Worm (Caenorhabditis elegans): ENCODE results near the gene mltn-10.

The mltn-10 gene

DNA sequence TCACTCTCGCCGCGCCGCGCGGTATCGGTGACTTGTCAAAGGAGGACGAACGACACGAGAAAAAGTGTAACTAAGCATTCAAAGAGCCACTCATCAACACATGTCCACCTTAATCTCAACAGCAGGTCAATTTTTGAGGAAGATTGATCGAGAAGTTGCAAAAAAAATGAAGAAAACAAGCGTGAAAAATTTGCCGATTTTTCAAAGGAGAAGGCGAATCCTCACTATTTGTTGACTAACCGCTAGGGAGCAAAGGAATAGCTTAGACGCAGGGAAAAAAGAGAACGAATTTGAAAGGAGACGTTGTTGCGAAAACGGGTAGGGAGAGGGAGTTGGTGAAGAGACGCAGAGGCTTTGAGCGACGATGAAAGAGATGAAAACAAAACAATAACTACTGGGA lies 22.4 kb downstream of the mltn-10 start (continued):
- TF ChIP-seq unc-62 (GFP tag; optimal IDR thresholded peaks at IDR 0.05 in 1 of 2) (peak in 1 of 2 experiments; percentile 75), unc-62 (tag; optimal IDR thresholded peaks at IDR 0.05) (no peak)

DNA sequence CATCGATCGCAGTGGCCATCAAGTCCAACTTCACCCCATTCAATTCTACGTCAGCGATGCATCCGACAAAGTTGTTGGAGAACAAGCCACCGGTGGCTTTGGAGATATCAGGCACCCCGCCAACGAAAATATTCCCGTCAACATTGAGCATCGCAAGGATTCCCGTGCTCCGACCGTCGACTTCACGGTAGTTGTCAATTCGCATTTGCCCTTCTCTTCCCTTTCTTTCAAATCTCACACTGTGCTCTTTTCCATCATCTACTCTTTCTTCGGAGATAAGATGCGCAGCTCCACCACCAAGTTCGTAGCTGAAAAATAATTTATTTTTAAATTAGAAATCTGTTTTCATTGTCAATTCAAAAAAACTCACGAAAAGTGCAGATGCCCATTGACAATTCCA lies 24.7 kb downstream of the mltn-10 start:
- TF ChIP-seq nhr-41 (GFP tag; IDR thresholded peaks at IDR 0.05) = no peak
- TF ChIP-seq nhr-77 (tag; optimal IDR thresholded peaks at IDR 0.05) = no peak
- peak in 1 of 2 experiments; percentile 58 for TF ChIP-seq unc-62 (GFP tag; optimal IDR thresholded peaks at IDR 0.05 in 1 of 2)
- TF ChIP-seq unc-62 (tag; optimal IDR thresholded peaks at IDR 0.05) = no peak

DNA sequence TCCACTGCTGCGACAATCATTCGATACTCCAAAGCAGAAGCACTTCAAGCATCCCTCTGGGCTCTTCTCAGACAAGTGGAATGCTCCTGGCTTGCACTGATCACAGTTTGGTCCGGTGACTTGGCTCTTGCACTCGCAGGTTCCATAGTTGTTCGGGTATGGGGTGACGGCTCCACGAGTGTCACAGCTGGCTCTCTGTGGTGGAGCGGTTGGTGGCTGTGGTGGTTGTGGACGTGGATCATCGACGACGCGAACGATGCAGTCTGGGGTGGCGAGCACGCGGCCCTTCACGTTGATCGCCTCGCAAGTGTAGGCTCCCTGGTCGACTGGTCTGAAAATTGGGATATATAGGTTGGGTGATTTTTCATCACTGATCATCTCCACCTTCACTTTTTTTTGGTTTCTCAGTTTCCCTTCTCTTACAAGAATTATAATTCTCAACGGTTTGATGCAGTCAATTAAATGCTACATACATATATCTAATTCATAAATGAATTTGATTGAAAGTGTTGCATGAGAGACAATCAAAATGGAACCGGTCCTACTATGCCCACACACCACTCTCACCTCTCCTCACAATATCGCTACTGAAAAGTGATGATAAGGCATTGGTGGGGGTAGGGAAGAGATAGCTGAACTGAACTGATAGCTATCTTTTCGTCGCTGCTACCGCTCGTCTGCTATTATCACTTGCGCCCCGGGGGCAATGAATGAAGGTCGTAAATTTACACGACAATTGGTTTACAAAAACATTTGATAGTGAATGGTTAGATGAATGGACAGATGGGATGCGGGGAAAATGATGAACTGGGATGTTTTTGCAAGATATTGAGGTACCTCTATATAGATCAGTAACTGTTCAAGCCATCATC lies 42.0 kb downstream of the mltn-10 start:
- TF ChIP-seq ceh-28 (tag; optimal IDR thresholded peaks at IDR 0.05) (no peak), daf-16 (GFP tag; optimal IDR thresholded peaks at IDR 0.05) (no peak), daf-16 (tag; optimal IDR thresholded peaks at IDR 0.05) (no peak), lim-7 (GFP tag; IDR thresholded peaks at IDR 0.05) (peak; percentile 33; the same call in 1 of the 2 replicates), nhr-11 (tag; optimal IDR thresholded peaks at IDR 0.05) (no peak), daf-19 (GFP tag; conservative IDR thresholded peaks at IDR 0.05) (no peak), zfp-3 (GFP tag; conservative IDR thresholded peaks at IDR 0.05) (no peak), tra-1 (GFP tag; IDR thresholded peaks at IDR 0.05) (no peak), nhr-77 (tag; optimal IDR thresholded peaks at IDR 0.05) (no peak), ZK546.5 (tag; optimal IDR thresholded peaks at IDR 0.05) (no peak), jun-1 (tag; optimal IDR thresholded peaks at IDR 0.05) (no peak), aha-1 (tag) (peak; percentile 77), R02D3.7 (tag; optimal IDR thresholded peaks at IDR 0.05) (no peak), Y48G9A.11 (GFP tag; IDR thresholded peaks at IDR 0.05) (no peak), mxl-3 (GFP tag; optimal IDR thresholded peaks at IDR 0.05) (peak; percentile 71), Y105C5A.15 (GFP tag; IDR thresholded peaks at IDR 0.05) (no peak), D1046.2 (GFP tag; IDR thresholded peaks at IDR 0.05) (no peak), T26A8.4 (GFP tag; IDR thresholded peaks at IDR 0.05) (no peak), F37D6.2 (tag; optimal IDR thresholded peaks at IDR 0.05) (no peak), zag-1 (tag; optimal IDR thresholded peaks at IDR 0.05) (no peak), madf-9 (GFP tag; conservative IDR thresholded peaks at IDR 0.05) (no peak), zfp-2 (tag; optimal IDR thresholded peaks at IDR 0.05) (no peak), dmd-9 (GFP tag; IDR thresholded peaks at IDR 0.05) (no peak), attf-4 (tag; optimal IDR thresholded peaks at IDR 0.05) (no peak), skn-1 (tag; optimal IDR thresholded peaks at IDR 0.05) (no peak), nhr-48 (tag; optimal IDR thresholded peaks at IDR 0.05) (no peak), nhr-237 (tag; optimal IDR thresholded peaks at IDR 0.05) (no peak), lir-3 (tag; optimal IDR thresholded peaks at IDR 0.05) (no peak), mes-2 (tag; optimal IDR thresholded peaks at IDR 0.05; ENCODE audit: poor library complexity, severe bottlenecking) (peak; percentile 33), aly-2 (tag; optimal IDR thresholded peaks at IDR 0.05) (no peak), dve-1 (tag; optimal IDR thresholded peaks at IDR 0.05; ENCODE audit: insufficient read depth) (no peak), set-16 (GFP tag; IDR thresholded peaks at IDR 0.05) (peak; percentile 72), ceh-44 (GFP tag; IDR thresholded peaks at IDR 0.05) (no peak), egl-43 (GFP tag; IDR thresholded peaks at IDR 0.05) (0 out of 2 replicates have a peak, but pooled peaks have one; percentile 57), hlh-11 (tag; optimal IDR thresholded peaks at IDR 0.05) (no peak), mdt-29 (GFP tag; IDR thresholded peaks at IDR 0.05) (no peak), Y75B8A.6 (GFP tag; IDR thresholded peaks at IDR 0.05) (no peak), mep-1 (tag; optimal IDR thresholded peaks at IDR 0.05) (no peak), ceh-62 (tag; optimal IDR thresholded peaks at IDR 0.05) (no peak), F10B5.3 (tag; optimal IDR thresholded peaks at IDR 0.05) (no peak), nhr-102 (tag; optimal IDR thresholded peaks at IDR 0.05) (no peak), ceh-20 (GFP tag; IDR thresholded peaks at IDR 0.05) (no peak), madf-5 (GFP tag; IDR thresholded peaks at IDR 0.05) (no peak), pqm-1 (tag; optimal IDR thresholded peaks at IDR 0.05) (no peak)

Data from whole organism, L4 larva.